Fruit fly (Drosophila melanogaster): ENCODE results near the gene Usp39.

The Usp39 gene

dm6 chrX:18834399-18834798, 23.6 kb upstream of the Usp39 start (continued):
- no peak for TF ChIP-seq Dif (GFP tag; optimal IDR thresholded peaks at IDR 0.05; ENCODE audit: partially characterized antibody)
- peak; percentile 70 for TF ChIP-seq sage (GFP tag; optimal IDR thresholded peaks at IDR 0.05)
- peak; percentile 74 for TF ChIP-seq HLH106 (tag; optimal IDR thresholded peaks at IDR 0.05)
- no peak for TF ChIP-seq jim (GFP tag; optimal IDR thresholded peaks at IDR 0.05)

DNA sequence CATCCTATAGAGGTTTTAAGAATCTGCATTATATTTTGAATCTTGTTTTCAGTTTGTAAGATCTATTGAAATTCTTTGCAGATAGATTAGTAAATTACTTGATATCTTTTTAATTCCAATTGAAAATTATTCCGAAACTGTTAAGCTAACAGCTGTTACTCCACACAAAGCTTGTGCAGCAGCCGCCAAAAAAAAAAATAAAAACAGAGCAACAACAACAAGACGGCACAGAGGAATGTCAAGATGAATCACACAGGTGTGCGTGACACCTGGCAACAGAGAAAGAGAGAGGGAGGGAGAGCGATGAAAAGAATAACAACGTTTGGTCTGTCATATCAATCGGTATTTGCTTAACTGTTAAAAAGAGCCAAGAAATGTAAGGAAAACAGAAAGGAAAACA, 23.0 kb upstream of the Usp39 start:
- TF ChIP-seq psq (GFP tag; optimal IDR thresholded peaks at IDR 0.05), result peak; percentile 13
- TF ChIP-seq Dfd (GFP tag; optimal IDR thresholded peaks at IDR 0.05), result no peak
- no peak for TF ChIP-seq HLH106 (tag; optimal IDR thresholded peaks at IDR 0.05)
- no peak for TF ChIP-seq lola (GFP tag; optimal IDR thresholded peaks at IDR 0.05)
- TF ChIP-seq woc (GFP tag; optimal IDR thresholded peaks at IDR 0.05), result no peak
- no peak for TF ChIP-seq Mio (GFP tag; optimal IDR thresholded peaks at IDR 0.05)
- TF ChIP-seq Hnf4 (GFP tag; optimal IDR thresholded peaks at IDR 0.05), result no peak
- no peak for TF ChIP-seq pan (optimal IDR thresholded peaks at IDR 0.05)
- TF ChIP-seq dmrt93B (GFP tag; optimal IDR thresholded peaks at IDR 0.05), result no peak

dm6 chrX:18835500-18835899, 22.5 kb upstream of the Usp39 start:
- TF ChIP-seq Hr83 (GFP tag; optimal IDR thresholded peaks at IDR 0.05; ENCODE audit: poor library complexity, severe bottlenecking) (no peak), foxo (GFP tag; optimal IDR thresholded peaks at IDR 0.05) (no peak), br (GFP tag; optimal IDR thresholded peaks at IDR 0.05) (no peak), Sp1 (GFP tag; optimal IDR thresholded peaks at IDR 0.05) (no peak), CrebA (GFP tag; optimal IDR thresholded peaks at IDR 0.05; ENCODE audit: borderline replicate concordance) (no peak), dmrt93B (GFP tag; optimal IDR thresholded peaks at IDR 0.05) (no peak), woc (GFP tag; optimal IDR thresholded peaks at IDR 0.05) (no peak), Dfd (GFP tag; optimal IDR thresholded peaks at IDR 0.05) (no peak), HLH106 (tag; optimal IDR thresholded peaks at IDR 0.05) (no peak), Rel (GFP tag; optimal IDR thresholded peaks at IDR 0.05) (no peak), Rel (tag; optimal IDR thresholded peaks at IDR 0.05) (no peak), dsf (GFP tag; optimal IDR thresholded peaks at IDR 0.05; ENCODE audit: borderline replicate concordance) (no peak), ey (GFP tag; optimal IDR thresholded peaks at IDR 0.05) (no peak), brk (GFP tag; optimal IDR thresholded peaks at IDR 0.05) (no peak), lola (GFP tag; optimal IDR thresholded peaks at IDR 0.05) (no peak), jim (GFP tag; optimal IDR thresholded peaks at IDR 0.05) (no peak), N (GFP tag; optimal IDR thresholded peaks at IDR 0.05) (no peak), CG32264 (GFP tag; optimal IDR thresholded peaks at IDR 0.05) (no peak), dl (GFP tag; optimal IDR thresholded peaks at IDR 0.05; ENCODE audit: insufficient read depth in 1 of 2, partially characterized antibody in 2 of 2) (no peak), usp (GFP tag; optimal IDR thresholded peaks at IDR 0.05) (no peak)

DNA sequence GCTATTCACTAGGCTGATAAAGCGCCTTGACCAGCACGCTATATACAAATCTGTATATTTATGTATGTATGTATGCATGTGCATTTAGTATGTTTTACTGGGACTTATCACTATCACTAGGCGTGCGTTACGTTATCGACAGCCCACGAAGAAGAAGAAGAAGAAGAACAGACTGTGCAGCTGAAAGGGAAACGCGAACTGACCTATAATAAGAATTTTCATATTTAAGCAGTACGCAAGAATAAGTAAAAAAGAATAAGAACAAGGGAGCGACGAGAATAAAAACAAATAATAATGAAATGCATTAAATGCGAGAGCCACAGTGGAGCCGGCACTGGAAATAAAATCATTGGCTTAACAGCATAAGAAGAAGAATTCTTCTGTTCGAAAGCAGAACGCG, 21.7 kb upstream of the Usp39 start:
- TF ChIP-seq Myc (optimal IDR thresholded peaks at IDR 0.05), result no peak
- TF ChIP-seq brk (GFP tag; optimal IDR thresholded peaks at IDR 0.05), result no peak
- TF ChIP-seq dmrt93B (GFP tag; optimal IDR thresholded peaks at IDR 0.05), result no peak
- TF ChIP-seq GATAd (GFP tag; optimal IDR thresholded peaks at IDR 0.05), result no peak
- no peak for TF ChIP-seq OdsH (GFP tag; optimal IDR thresholded peaks at IDR 0.05)
- TF ChIP-seq pan (optimal IDR thresholded peaks at IDR 0.05), result no peak
- TF ChIP-seq Vsx2 (GFP tag; optimal IDR thresholded peaks at IDR 0.05; ENCODE audit: partially characterized antibody), result no peak
- TF ChIP-seq dsf (GFP tag; optimal IDR thresholded peaks at IDR 0.05; ENCODE audit: borderline replicate concordance), result no peak

DNA sequence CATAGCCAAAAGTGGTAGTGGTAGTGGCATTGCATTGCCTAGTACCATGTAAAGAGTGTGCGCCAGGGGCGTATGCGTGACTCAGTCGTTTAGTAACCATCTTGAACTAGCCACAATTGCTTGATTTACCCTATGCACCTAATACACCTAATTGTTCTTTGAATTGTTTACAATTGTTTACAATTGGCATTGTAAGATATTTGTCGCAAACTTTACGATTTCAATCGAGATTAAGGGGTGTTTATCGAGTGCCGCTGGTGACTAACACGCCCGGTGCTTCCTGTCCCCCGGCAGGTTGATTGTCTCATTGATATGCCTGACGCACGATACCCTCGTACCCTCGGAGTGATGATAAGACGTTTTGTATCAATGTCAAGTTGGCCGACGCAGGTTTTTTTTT, 21.0 kb upstream of the Usp39 start:
- TF ChIP-seq Rel (GFP tag; optimal IDR thresholded peaks at IDR 0.05) (no peak), Rel (tag; optimal IDR thresholded peaks at IDR 0.05) (no peak), sage (GFP tag; optimal IDR thresholded peaks at IDR 0.05) (no peak), usp (GFP tag; optimal IDR thresholded peaks at IDR 0.05) (no peak), GATAd (GFP tag; optimal IDR thresholded peaks at IDR 0.05) (no peak), Hr78 (GFP tag; optimal IDR thresholded peaks at IDR 0.05) (no peak), Sp1 (GFP tag; optimal IDR thresholded peaks at IDR 0.05) (no peak), rgr (GFP tag; optimal IDR thresholded peaks at IDR 0.05) (no peak), psq (GFP tag; optimal IDR thresholded peaks at IDR 0.05) (no peak), Myc (optimal IDR thresholded peaks at IDR 0.05) (no peak), Hnf4 (GFP tag; optimal IDR thresholded peaks at IDR 0.05) (no peak), ey (GFP tag; optimal IDR thresholded peaks at IDR 0.05) (no peak), CG32264 (GFP tag; optimal IDR thresholded peaks at IDR 0.05) (no peak), Vsx2 (GFP tag; optimal IDR thresholded peaks at IDR 0.05; ENCODE audit: partially characterized antibody) (no peak), CG9705 (GFP tag; optimal IDR thresholded peaks at IDR 0.05) (no peak)

Measured in whole organism, wandering third instar larva.